Worm (Caenorhabditis elegans): ENCODE measurements around the gene C24B9.3.

Gene C24B9.3

DNA sequence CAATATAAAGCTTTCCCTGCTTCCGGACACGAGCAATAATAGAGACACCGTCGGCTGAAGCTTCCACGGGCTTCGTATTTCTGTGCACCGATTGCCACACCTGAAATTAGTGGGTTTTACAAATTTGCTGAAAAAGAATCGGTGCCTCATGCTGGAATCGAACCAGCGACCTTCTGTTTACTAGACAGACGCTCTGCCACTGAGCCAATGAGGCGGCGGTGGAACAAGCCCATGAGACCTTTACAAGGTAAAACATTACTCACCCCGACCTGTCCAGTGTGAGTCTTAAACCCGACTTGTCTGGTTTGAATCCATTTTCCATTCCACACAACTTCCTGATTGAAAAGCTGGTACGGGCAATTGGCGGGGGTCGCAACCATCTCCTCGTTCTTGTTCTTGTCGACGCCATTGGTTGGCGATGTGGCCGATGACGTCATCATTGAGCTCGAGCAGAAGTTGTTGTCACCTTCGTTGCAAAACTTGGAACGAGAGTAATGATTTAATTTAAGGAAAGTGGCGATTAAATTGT lies 46.8 kb downstream of the C24B9.3 start, which contains the start of gene ndx-2 (continued):
- TF ChIP-seq ccch-3 (GFP tag; optimal IDR thresholded peaks at IDR 0.05) = no peak
- TF ChIP-seq mel-28 (tag; optimal IDR thresholded peaks at IDR 0.05; ENCODE audit: borderline replicate concordance) = no peak
- no peak for TF ChIP-seq C06A6.2 (GFP tag; conservative IDR thresholded peaks at IDR 0.05)
- TF ChIP-seq hlh-26 (GFP tag; conservative IDR thresholded peaks at IDR 0.05) = no peak
- TF ChIP-seq Y53F4B.3 (GFP tag; IDR thresholded peaks at IDR 0.05) = no peak
- TF ChIP-seq F52B5.7 (tag; optimal IDR thresholded peaks at IDR 0.05) = peak; percentile 68
- TF ChIP-seq hrde-1 (tag; optimal IDR thresholded peaks at IDR 0.05; ENCODE audit: borderline replicate concordance) = peak; percentile 3
- no peak for TF ChIP-seq lin-40 (tag; optimal IDR thresholded peaks at IDR 0.05)
- no peak for TF ChIP-seq nfya-1 (tag; optimal IDR thresholded peaks at IDR 0.05; ENCODE audit: borderline replicate concordance, insufficient read depth)
- TF ChIP-seq madf-8 (GFP tag; conservative IDR thresholded peaks at IDR 0.05) = no peak
- TF ChIP-seq him-1 (tag; optimal IDR thresholded peaks at IDR 0.05) = peak; percentile 47
- TF ChIP-seq aptf-2 (GFP tag; conservative IDR thresholded peaks at IDR 0.05) = no peak
- peak; percentile 89 for TF ChIP-seq F57A8.1 (GFP tag; optimal IDR thresholded peaks at IDR 0.05)
- TF ChIP-seq hmg-20 (GFP tag; IDR thresholded peaks at IDR 0.05) = 0 out of 2 replicates have a peak, but pooled peaks have one; percentile 35
- TF ChIP-seq F23B12.7 (tag; optimal IDR thresholded peaks at IDR 0.05; ENCODE audit: insufficient read depth) = peak; percentile 73
- TF ChIP-seq xnd-1 (tag; optimal IDR thresholded peaks at IDR 0.05) = no peak
- no peak for TF ChIP-seq bed-2 (GFP tag; IDR thresholded peaks at IDR 0.05)
- no peak for TF ChIP-seq K11D2.4 (GFP tag; IDR thresholded peaks at IDR 0.05)
- TF ChIP-seq mxl-1 (tag; optimal IDR thresholded peaks at IDR 0.05) = peak; percentile 84
- TF ChIP-seq rec-8 (tag; optimal IDR thresholded peaks at IDR 0.05) = peak in 1 of 2 experiments; percentile 69
- TF ChIP-seq ceh-79 (tag; optimal IDR thresholded peaks at IDR 0.05) = no peak
- peak; percentile 8 for TF ChIP-seq atf-7 (tag; optimal IDR thresholded peaks at IDR 0.05)
- TF ChIP-seq ceh-40 (GFP tag; IDR thresholded peaks at IDR 0.05) = 0 out of 2 replicates have a peak, but pooled peaks have one; percentile 22
- TF ChIP-seq ztf-25 (GFP tag; IDR thresholded peaks at IDR 0.05) = no peak
- TF ChIP-seq hmg-1.2 (GFP tag; IDR thresholded peaks at IDR 0.05) = peak; percentile 61
- TF ChIP-seq nhr-27 (tag; optimal IDR thresholded peaks at IDR 0.05) = no peak
- TF ChIP-seq D2030.7 (GFP tag; IDR thresholded peaks at IDR 0.05) = peak; percentile 57; the same call in 1 of the 2 replicates
- no peak for TF ChIP-seq F22D6.2 (tag; optimal IDR thresholded peaks at IDR 0.05)
- TF ChIP-seq lir-1 (GFP tag; conservative IDR thresholded peaks at IDR 0.05) = no peak
- no peak for TF ChIP-seq mes-4 (tag; optimal IDR thresholded peaks at IDR 0.05)
- no peak for TF ChIP-seq unc-62 (GFP tag; optimal IDR thresholded peaks at IDR 0.05)
- TF ChIP-seq dpff-1 (tag; optimal IDR thresholded peaks at IDR 0.05) = no peak
- no peak for TF ChIP-seq egl-18 (GFP tag; IDR thresholded peaks at IDR 0.05)
- TF ChIP-seq ztf-6 (GFP tag; IDR thresholded peaks at IDR 0.05) = no peak
- TF ChIP-seq efl-1 (GFP tag; optimal IDR thresholded peaks at IDR 0.05) = peak; percentile 33
- TF ChIP-seq Y53G8AR.9 (GFP tag; conservative IDR thresholded peaks at IDR 0.05) = peak; percentile 61
- peak; percentile 55 for TF ChIP-seq attf-5 (GFP tag; optimal IDR thresholded peaks at IDR 0.05)
- no peak for TF ChIP-seq lag-1 (GFP tag; IDR thresholded peaks at IDR 0.05)
- peak; percentile 35 for TF ChIP-seq ztf-22 (GFP tag; optimal IDR thresholded peaks at IDR 0.05)
- peak; percentile 58 for TF ChIP-seq lin-54 (GFP tag; optimal IDR thresholded peaks at IDR 0.05)
- TF ChIP-seq mcd-1 (GFP tag; IDR thresholded peaks at IDR 0.05) = peak; percentile 68
- 0 out of 2 replicates have a peak, but pooled peaks have one; percentile 20 for TF ChIP-seq pbrm-1 (GFP tag; IDR thresholded peaks at IDR 0.05)
- no peak for TF ChIP-seq hsf-1 (GFP tag; IDR thresholded peaks at IDR 0.05)
- TF ChIP-seq ceh-91 (GFP tag; IDR thresholded peaks at IDR 0.05) = 0 out of 2 replicates have a peak, but pooled peaks have one; percentile 13
- TF ChIP-seq ama-1 (optimal IDR thresholded peaks at IDR 0.05) = no peak
- TF ChIP-seq ama-1 (GFP tag; optimal IDR thresholded peaks at IDR 0.05) = peak in 1 of 2 experiments; percentile 83
- peak in 1 of 3 experiments; percentile 24 for TF ChIP-seq lin-35 (GFP tag; optimal IDR thresholded peaks at IDR 0.05)
- TF ChIP-seq K12H6.12 (tag; optimal IDR thresholded peaks at IDR 0.05) = no peak

All from whole organism, young adult.